Worm (Caenorhabditis elegans) whole organism, midembryonic: ENCODE results near the gene fmo-3.

Experiments
- T22C8.4 ChIP-seq: fragments of 200-800 bp; sonication (Bioruptor generic); IDR thresholded peaks from 2 replicates; pipeline ENCODE4 v1.3.6; 2022; ENCODE audit warnings: missing genetic modification characterization, missing compliant biosample characterization
- cog-1 ChIP-seq: sonication (generic microtip); optimal IDR thresholded peaks from 2 replicates; lab custom pipeline; 2016; ENCODE audit warnings: missing genetic modification characterization, missing compliant biosample characterization
- flt-1 ChIP-seq: fragments of 200-800 bp; sonication (Bioruptor generic); IDR thresholded peaks from 2 replicates; pipeline ENCODE4 v1.3.6; 2022; ENCODE audit warnings: missing genetic modification characterization, missing compliant biosample characterization
- klf-2 ChIP-seq: fragments of 200-800 bp; sonication (Bioruptor generic); conservative IDR thresholded peaks from 2 replicates; pipeline ENCODE4 v1.3.6; 2022; ENCODE audit warnings: missing genetic modification reagents, missing genetic modification characterization, missing compliant biosample characterization
- tab-1 ChIP-seq: fragments of 200-800 bp; sonication (Bioruptor generic); IDR thresholded peaks from 2 replicates; pipeline ENCODE4 v1.3.6; 2022; ENCODE audit warnings: missing genetic modification characterization, missing compliant biosample characterization
- ztf-23 ChIP-seq: fragments of 200-800 bp; sonication (Bioruptor generic); IDR thresholded peaks from 2 replicates; pipeline ENCODE4 v1.3.6; 2022; ENCODE audit warnings: missing genetic modification reagents, missing genetic modification characterization, missing compliant biosample characterization

- TF ChIP-seq klf-2, result no peak
- TF ChIP-seq flt-1 (GFP tag; lab: Robert Waterston, UW), result no peak
- TF ChIP-seq T22C8.4 (GFP tag; lab: Robert Waterston, UW), result no peak
- no peak for TF ChIP-seq cog-1
- TF ChIP-seq tab-1 (GFP tag; lab: Robert Waterston, UW), result no peak
- TF ChIP-seq ztf-23 (GFP tag; lab: Robert Waterston, UW), result no peak
Measured at ce11 chrIII:10654718-10655117, 39.8 kb upstream of the fmo-3 start, which contains the start of gene cnt-2.
